Worm (Caenorhabditis elegans) whole organism, midembryonic: ENCODE data around the gene nrde-4.

Source experiments
- T22C8.4 ChIP-seq: fragments of 200-800 bp; sonication (Bioruptor generic); IDR thresholded peaks from 2 replicates; pipeline ENCODE4 v1.3.6; 2022; ENCODE audit warnings: missing genetic modification characterization, missing compliant biosample characterization
- cog-1 ChIP-seq: sonication (generic microtip); optimal IDR thresholded peaks from 2 replicates; lab custom pipeline; 2016; ENCODE audit warnings: missing genetic modification characterization, missing compliant biosample characterization
- flt-1 ChIP-seq: fragments of 200-800 bp; sonication (Bioruptor generic); IDR thresholded peaks from 2 replicates; pipeline ENCODE4 v1.3.6; 2022; ENCODE audit warnings: missing genetic modification characterization, missing compliant biosample characterization
- klf-2 ChIP-seq: fragments of 200-800 bp; sonication (Bioruptor generic); conservative IDR thresholded peaks from 2 replicates; pipeline ENCODE4 v1.3.6; 2022; ENCODE audit warnings: missing genetic modification reagents, missing genetic modification characterization, missing compliant biosample characterization
- med-1 ChIP-seq: sonication (generic microtip); optimal IDR thresholded peaks from 2 replicates; lab custom pipeline; 2017; ENCODE audit warnings: missing genetic modification characterization, mild to moderate bottlenecking, missing compliant biosample characterization, antibody characterized with exemption, missing genetic modification reagents; ENCODE audit not compliant: insufficient read depth
- ztf-23 ChIP-seq: fragments of 200-800 bp; sonication (Bioruptor generic); IDR thresholded peaks from 2 replicates; pipeline ENCODE4 v1.3.6; 2022; ENCODE audit warnings: missing genetic modification reagents, missing genetic modification characterization, missing compliant biosample characterization
- ztf-29 ChIP-seq: fragments of 200-800 bp; sonication (Bioruptor generic); IDR thresholded peaks from 2 replicates; pipeline ENCODE4 v1.3.6; 2022; ENCODE audit warnings: missing genetic modification reagents, missing genetic modification characterization, missing compliant biosample characterization

ce11 chrIV:7650433-7650832 lies 3.6 kb downstream of the nrde-4 start:
- TF ChIP-seq T22C8.4, result no peak
- no peak for TF ChIP-seq klf-2 (GFP tag; lab: Robert Waterston, UW)
- no peak for TF ChIP-seq cog-1 (tag; lab: Kevin White, UChicago)
- TF ChIP-seq med-1 (GFP tag; lab: Kevin White, UChicago), result no peak
- TF ChIP-seq ztf-29 (GFP tag; lab: Robert Waterston, UW), result no peak
- TF ChIP-seq ztf-23 (GFP tag; lab: Robert Waterston, UW), result no peak
- TF ChIP-seq flt-1 (GFP tag; lab: Robert Waterston, UW), result no peak
